Fruit fly (Drosophila melanogaster) whole organism, embryonic: ENCODE results near the gene CG34290.

Source experiments
- Ada2b ChIP-seq: fragments of 200-800 bp; sonication (Bioruptor generic); IDR thresholded peaks from 2 replicates; pipeline ENCODE4 v1.3.6; 2022; ENCODE audit warnings: missing biosample characterization, missing genetic modification characterization
- Bdp1 ChIP-seq: fragments of 200-800 bp; sonication (Bioruptor generic); optimal IDR thresholded peaks from 3 replicates; lab custom pipeline; 2016; ENCODE audit warnings: missing biosample characterization, missing genetic modification characterization
- C15 ChIP-seq: fragments of 200-800 bp; sonication (Bioruptor generic); IDR thresholded peaks from 3 replicates; pipeline ENCODE4 v1.3.6; 2022; ENCODE audit warnings: missing biosample characterization, missing genetic modification characterization
- CG1024 ChIP-seq: fragments of 200-800 bp; sonication (Bioruptor generic); IDR thresholded peaks from 2 replicates; pipeline ENCODE4 v1.3.6; 2022; ENCODE audit warnings: missing biosample characterization, missing genetic modification characterization
- CG10274 ChIP-seq: fragments of 200-800 bp; sonication (Bioruptor generic); optimal IDR thresholded peaks from 3 replicates; lab custom pipeline; 2017; ENCODE audit warnings: missing biosample characterization, mild to moderate bottlenecking, missing genetic modification characterization
- CG10431 ChIP-seq: fragments of 200-800 bp; sonication (Bioruptor generic); optimal IDR thresholded peaks from 3 replicates; lab custom pipeline; 2018; ENCODE audit warnings: missing biosample characterization, mild to moderate bottlenecking, missing genetic modification characterization
- CG11398 ChIP-seq: fragments of 200-800 bp; sonication (Bioruptor generic); optimal IDR thresholded peaks from 2 replicates; lab custom pipeline; 2016; ENCODE audit warnings: missing biosample characterization, missing genetic modification characterization
- CG12219 ChIP-seq: fragments of 200-800 bp; sonication (Bioruptor generic); optimal IDR thresholded peaks from 3 replicates; lab custom pipeline; 2018; ENCODE audit warnings: missing biosample characterization, mild to moderate bottlenecking, missing genetic modification characterization
- CG1233 ChIP-seq: fragments of 200-800 bp; sonication (Bioruptor generic); optimal IDR thresholded peaks from 4 replicates; lab custom pipeline; 2018; ENCODE audit warnings: missing biosample characterization, mild to moderate bottlenecking, missing genetic modification characterization
- CG13123 ChIP-seq: fragments of 200-800 bp; sonication (Bioruptor generic); optimal IDR thresholded peaks from 2 replicates; lab custom pipeline; 2016; ENCODE audit warnings: missing biosample characterization, missing genetic modification characterization
- CG14050 ChIP-seq: fragments of 200-800 bp; sonication (Bioruptor generic); IDR thresholded peaks from 3 replicates; pipeline ENCODE4 v1.3.6; 2022; ENCODE audit warnings: missing biosample characterization, missing genetic modification characterization
- CG14965 ChIP-seq: fragments of 200-800 bp; sonication (Bioruptor generic); optimal IDR thresholded peaks from 2 replicates; lab custom pipeline; 2016; ENCODE audit warnings: missing biosample characterization, missing genetic modification characterization, borderline replicate concordance
- CG15011 ChIP-seq: fragments of 200-800 bp; sonication (Bioruptor generic); optimal IDR thresholded peaks from 3 replicates; lab custom pipeline; 2018; ENCODE audit warnings: missing biosample characterization, mild to moderate bottlenecking, missing genetic modification characterization
- CG34376 ChIP-seq: fragments of 200-800 bp; sonication (Bioruptor generic); optimal IDR thresholded peaks from 2 replicates; lab custom pipeline; 2018; ENCODE audit warnings: missing biosample characterization, mild to moderate bottlenecking, missing genetic modification characterization
- CG4730 ChIP-seq: fragments of 200-800 bp; sonication (Bioruptor generic); IDR thresholded peaks from 2 replicates; pipeline ENCODE4 v1.3.6; 2022; ENCODE audit warnings: missing biosample characterization, missing genetic modification characterization
- CG5245 ChIP-seq: fragments of 200-800 bp; sonication (Bioruptor generic); optimal IDR thresholded peaks from 3 replicates; lab custom pipeline; 2016; ENCODE audit warnings: missing biosample characterization, missing genetic modification characterization
- CG7745 ChIP-seq: fragments of 200-800 bp; sonication (Bioruptor generic); optimal IDR thresholded peaks from 2 replicates; lab custom pipeline; 2018; ENCODE audit warnings: missing biosample characterization, mild to moderate bottlenecking, missing genetic modification characterization, moderate library complexity
- CG8478 ChIP-seq: fragments of >200 bp; optimal IDR thresholded peaks from 2 replicates; lab custom pipeline; 2018
- Chrac-16 ChIP-seq: fragments of 200-800 bp; sonication (Bioruptor generic); optimal IDR thresholded peaks from 3 replicates; lab custom pipeline; 2016; ENCODE audit warnings: missing biosample characterization, missing genetic modification characterization
- Dek ChIP-seq: fragments of 200-800 bp; sonication (Bioruptor generic); optimal IDR thresholded peaks from 3 replicates; lab custom pipeline; 2019; ENCODE audit warnings: missing biosample characterization, mild to moderate bottlenecking, missing genetic modification characterization, moderate library complexity
- Dip3 ChIP-seq: fragments of 200-800 bp; sonication (Bioruptor generic); optimal IDR thresholded peaks from 3 replicates; lab custom pipeline; 2016; ENCODE audit warnings: missing biosample characterization, missing genetic modification characterization
- Fer3 ChIP-seq: fragments of 200-800 bp; sonication (Bioruptor generic); optimal IDR thresholded peaks from 2 replicates; lab custom pipeline; 2018; ENCODE audit warnings: missing biosample characterization, mild to moderate bottlenecking, missing genetic modification characterization, moderate library complexity
- GATAe ChIP-seq: fragments of 200-800 bp; sonication (Bioruptor generic); conservative IDR thresholded peaks from 2 replicates; pipeline ENCODE4 v1.3.6; 2022; ENCODE audit warnings: missing biosample characterization, missing genetic modification characterization
- Gug ChIP-seq: fragments of 200-800 bp; sonication (Bioruptor generic); IDR thresholded peaks from 4 replicates; pipeline ENCODE4 v1.3.6; 2022; ENCODE audit warnings: missing biosample characterization, missing genetic modification characterization
- Hr39 ChIP-seq: fragments of >200 bp; optimal IDR thresholded peaks from 2 replicates; lab custom pipeline; 2017
- Neu2 ChIP-seq: fragments of 200-800 bp; sonication (Bioruptor generic); optimal IDR thresholded peaks from 3 replicates; lab custom pipeline; 2016; ENCODE audit warnings: missing biosample characterization, missing genetic modification characterization, borderline replicate concordance
- Ptx1 ChIP-seq: fragments of 200-800 bp; sonication (Bioruptor generic); IDR thresholded peaks from 2 replicates; pipeline ENCODE4 v1.3.6; 2022; ENCODE audit warnings: missing biosample characterization, missing genetic modification characterization
- al ChIP-seq: fragments of 200-800 bp; sonication (Bioruptor generic); IDR thresholded peaks from 2 replicates; pipeline ENCODE4 v1.3.6; 2022; ENCODE audit warnings: missing biosample characterization, missing genetic modification characterization
- amos ChIP-seq: fragments of 200-800 bp; sonication (Bioruptor generic); IDR thresholded peaks from 2 replicates; pipeline ENCODE4 v1.3.6; 2022; ENCODE audit warnings: missing biosample characterization, missing genetic modification characterization; ENCODE audit not compliant: partially characterized antibody
- ato ChIP-seq: fragments of 200-800 bp; sonication (Bioruptor generic); IDR thresholded peaks from 2 replicates; pipeline ENCODE4 v1.3.6; 2022; ENCODE audit warnings: missing biosample characterization, missing genetic modification characterization; ENCODE audit not compliant: partially characterized antibody
- bbx ChIP-seq: fragments of 200-800 bp; sonication (Bioruptor generic); IDR thresholded peaks from 2 replicates; pipeline ENCODE4 v1.3.6; 2022; ENCODE audit warnings: missing biosample characterization, missing genetic modification characterization; ENCODE audit not compliant: partially characterized antibody
- bcd ChIP-seq: fragments of 200-800 bp; sonication (Bioruptor generic); optimal IDR thresholded peaks from 2 replicates; lab custom pipeline; 2017; ENCODE audit warnings: missing biosample characterization, mild to moderate bottlenecking, missing genetic modification characterization
- br ChIP-seq: fragments of >200 bp; optimal IDR thresholded peaks from 2 replicates; lab custom pipeline; 2017
- bsh ChIP-seq, 2 experiments: fragments of 200-800 bp; sonication (Bioruptor generic); optimal IDR thresholded peaks; 2 replicates each; lab custom pipeline; 2017 to 2018; ENCODE audit warnings: mild to moderate bottlenecking in 2 of 2, missing biosample characterization in 2 of 2, missing genetic modification characterization in 2 of 2, moderate library complexity in 1 of 2
- caup ChIP-seq: fragments of 200-800 bp; sonication (Bioruptor generic); optimal IDR thresholded peaks from 3 replicates; lab custom pipeline; 2017; ENCODE audit warnings: missing biosample characterization, mild to moderate bottlenecking, missing genetic modification characterization, moderate library complexity; ENCODE audit not compliant: severe bottlenecking
- crol ChIP-seq: fragments of 200-800 bp; sonication (Bioruptor generic); IDR thresholded peaks from 2 replicates; pipeline ENCODE4 v1.3.6; 2022; ENCODE audit warnings: missing biosample characterization, missing genetic modification characterization
- crp ChIP-seq, 2 experiments: fragments of 200-800 bp; sonication (Bioruptor generic); optimal IDR thresholded peaks; 2 replicates in 1 of 2; 3 replicates in 1 of 2; lab custom pipeline; 2017; ENCODE audit warnings: missing biosample characterization in 2 of 2, missing genetic modification characterization in 2 of 2, mild to moderate bottlenecking in 1 of 2, moderate library complexity in 1 of 2
- dan ChIP-seq: fragments of 200-800 bp; sonication (Bioruptor generic); IDR thresholded peaks from 2 replicates; pipeline ENCODE4 v1.3.6; 2022; ENCODE audit warnings: missing biosample characterization, missing genetic modification characterization
- eve ChIP-seq, 2 experiments: fragments of >200 bp; optimal IDR thresholded peaks; 2 replicates each; lab custom pipeline; 2017; ENCODE audit warnings: missing biosample characterization in 2 of 2, missing genetic modification characterization in 2 of 2
- ftz-f1 ChIP-seq: fragments of 200-800 bp; sonication (Bioruptor generic); optimal IDR thresholded peaks from 2 replicates; lab custom pipeline; 2016; ENCODE audit warnings: missing biosample characterization, missing genetic modification characterization
- jigr1 ChIP-seq: fragments of 200-800 bp; sonication (Bioruptor generic); IDR thresholded peaks from 3 replicates; pipeline ENCODE4 v1.3.6; 2022; ENCODE audit warnings: missing biosample characterization, missing genetic modification characterization
- jing ChIP-seq: fragments of 200-800 bp; sonication (Bioruptor generic); optimal IDR thresholded peaks from 2 replicates; lab custom pipeline; 2018; ENCODE audit warnings: missing biosample characterization, mild to moderate bottlenecking, missing genetic modification characterization
- lov ChIP-seq, 2 experiments: fragments of 200-800 bp in 1 of 2; fragments of >200 bp in 1 of 2; sonication (Bioruptor generic) in 1 of 2; IDR thresholded peaks in 1 of 2; optimal IDR thresholded peaks in 1 of 2; 2 replicates in 1 of 2; 3 replicates in 1 of 2; pipeline versions ENCODE4 v1.3.6 to Lab custom; 2017 to 2022; ENCODE audit warnings: missing biosample characterization in 1 of 2, missing genetic modification characterization in 1 of 2
- mld ChIP-seq: fragments of 200-800 bp; sonication (Bioruptor generic); IDR thresholded peaks from 3 replicates; pipeline ENCODE4 v1.3.6; 2022; ENCODE audit warnings: missing biosample characterization, missing genetic modification characterization; ENCODE audit not compliant: partially characterized antibody
- pan ChIP-seq, 4 experiments: fragments of >200 bp in 3 of 4; fragments of 200-800 bp in 1 of 4; sonication (Bioruptor generic) in 1 of 4; optimal IDR thresholded peaks in 3 of 4; IDR thresholded peaks in 1 of 4; 2 replicates each; pipeline versions ENCODE4 v1.3.6 to Lab custom; 2017 to 2022; ENCODE audit warnings: missing biosample characterization in 2 of 4, missing genetic modification characterization in 2 of 4, mixed read lengths in 1 of 4
- pros ChIP-seq: fragments of 200-800 bp; sonication (Bioruptor generic); optimal IDR thresholded peaks from 3 replicates; lab custom pipeline; 2019; ENCODE audit warnings: missing biosample characterization, mild to moderate bottlenecking, missing genetic modification characterization, moderate library complexity
- run ChIP-seq: fragments of 200-800 bp; sonication (Bioruptor generic); optimal IDR thresholded peaks from 3 replicates; lab custom pipeline; 2018; ENCODE audit warnings: missing biosample characterization, mild to moderate bottlenecking, missing genetic modification characterization
- yki ChIP-seq: fragments of >200 bp; optimal IDR thresholded peaks from 3 replicates; lab custom pipeline; 2018

Gene CG34290

dm6 chr3R:24276104-24277008 is 13.3 kb downstream of the CG34290 start, which contains the start of gene Orct (continued):
- TF ChIP-seq crp (GFP tag; optimal IDR thresholded peaks at IDR 0.05; lab: Kevin White, UChicago) (peak in 1 of 2 experiments; percentile 36), al (GFP tag; lab: Robert Waterston, UW) (no peak; the same call in none of the 2 replicates), Ada2b (GFP tag; lab: Robert Waterston, UW) (peak; percentile 27), dan (GFP tag; lab: Robert Waterston, UW) (no peak), Neu2 (GFP tag; lab: Kevin White, UChicago) (no peak), CG7745 (tag; lab: Kevin White, UChicago) (no peak), CG11398 (GFP tag; lab: Kevin White, UChicago) (peak; percentile 33), bcd (GFP tag; lab: Kevin White, UChicago) (peak; percentile 82), yki (lab: Kevin White, UChicago) (no peak), jing (GFP tag; lab: Kevin White, UChicago) (no peak), bbx (GFP tag; lab: Robert Waterston, UW) (no peak), pan (optimal IDR thresholded peaks at IDR 0.05; lab: Kevin White, UChicago) (no peak), pan (GFP tag; optimal IDR thresholded peaks at IDR 0.05 in 1 of 2, IDR thresholded peaks at IDR 0.05 in 1 of 2) (peak in 1 of 2 experiments; percentile 69), CG15011 (peak; percentile 78), mld (GFP tag; lab: Robert Waterston, UW) (0 out of 3 replicates have a peak, but pooled peaks have one; percentile 15), Chrac-16 (GFP tag; lab: Kevin White, UChicago) (peak; percentile 44), Bdp1 (no peak), CG8478 (lab: Kevin White, UChicago) (no peak), C15 (GFP tag; lab: Robert Waterston, UW) (no peak), Hr39 (no peak), Ptx1 (peak; percentile 75), jigr1 (0 out of 3 replicates have a peak, but pooled peaks have one; percentile 20), bsh (GFP tag; optimal IDR thresholded peaks at IDR 0.05; lab: Kevin White, UChicago) (peak in 1 of 2 experiments; percentile 68), Fer3 (tag; lab: Kevin White, UChicago) (peak; percentile 65), CG13123 (GFP tag; lab: Kevin White, UChicago) (no peak), eve (GFP tag; optimal IDR thresholded peaks at IDR 0.05; lab: Kevin White, UChicago) (no peak), CG1233 (GFP tag; lab: Kevin White, UChicago) (peak; percentile 79), Dip3 (peak; percentile 74), caup (peak; percentile 70), CG14050 (no peak), Gug (GFP tag; lab: Robert Waterston, UW) (peak; percentile 54; the same call in 1 of the 4 replicates), CG34376 (GFP tag; lab: Kevin White, UChicago) (peak; percentile 72), CG14965 (GFP tag; lab: Kevin White, UChicago) (no peak), lov (optimal IDR thresholded peaks at IDR 0.05; lab: Kevin White, UChicago) (no peak), lov (GFP tag; IDR thresholded peaks at IDR 0.05; lab: Robert Waterston, UW) (0 out of 3 replicates have a peak, but pooled peaks have one; percentile 7), br (no peak), CG1024 (GFP tag; lab: Robert Waterston, UW) (no peak), amos (GFP tag; lab: Robert Waterston, UW) (peak; percentile 9; the same call in 1 of the 2 replicates), CG5245 (GFP tag; lab: Kevin White, UChicago) (peak; percentile 30), CG10431 (GFP tag; lab: Kevin White, UChicago) (peak; percentile 23), CG4730 (no peak), pros (GFP tag; lab: Kevin White, UChicago) (peak; percentile 65), crol (GFP tag; lab: Robert Waterston, UW) (peak; percentile 59; the same call in 1 of the 2 replicates), ftz-f1 (GFP tag; lab: Kevin White, UChicago) (peak; percentile 9), CG10274 (GFP tag; lab: Kevin White, UChicago) (peak; percentile 57), CG12219 (peak; percentile 72), Dek (tag; lab: Kevin White, UChicago) (peak; percentile 78), ato (GFP tag; lab: Robert Waterston, UW) (no peak), GATAe (GFP tag; lab: Robert Waterston, UW) (peak; percentile 85), run (peak; percentile 59)
